Worm (Caenorhabditis elegans) whole organism, L4 larva: ENCODE results near the gene T28A8.6.
"Not testable (repeated sequence)": the region's sequence is repeated elsewhere in the genome, so short reads cannot be mapped to it uniquely, and the experiment has no call there.

ENCODE experiments used
- D1046.2 ChIP-seq: fragments of 200-800 bp; sonication (Bioruptor generic); IDR thresholded peaks from 2 replicates; pipeline ENCODE4 v1.3.6; 2022; ENCODE audit warnings: missing genetic modification characterization, missing compliant biosample characterization
- F26F4.8 ChIP-seq: fragments of 200-800 bp; sonication (Bioruptor generic); conservative IDR thresholded peaks from 2 replicates; pipeline ENCODE4 v1.3.6; 2022; ENCODE audit warnings: missing genetic modification characterization, missing compliant biosample characterization
- Y75B8A.6 ChIP-seq: fragments of 200-800 bp; sonication (Bioruptor generic); IDR thresholded peaks from 2 replicates; pipeline ENCODE4 v1.3.6; 2022; ENCODE audit warnings: missing genetic modification reagents, missing genetic modification characterization, missing compliant biosample characterization
- ZK546.5 ChIP-seq, 2 experiments: sonication (generic microtip); optimal IDR thresholded peaks; 2 replicates each; lab custom pipeline; 2017; ENCODE audit warnings: missing biosample characterization in 2 of 2, missing genetic modification characterization in 2 of 2
- aha-1 ChIP-seq: fragments of 150-350 bp; peaks from one replicate; lab custom pipeline; 2014; ENCODE audit warnings: missing biosample characterization, missing genetic modification characterization
- ama-1 ChIP-seq: fragments of 150-350 bp; optimal IDR thresholded peaks from 2 replicates; lab custom pipeline; 2014; ENCODE audit warnings: inconsistent platforms, mixed read lengths
- ceh-28 ChIP-seq: fragments of 150-350 bp; optimal IDR thresholded peaks from 2 replicates; lab custom pipeline; 2014; ENCODE audit warnings: missing biosample characterization, missing genetic modification reagents, missing genetic modification characterization
- ceh-44 ChIP-seq: fragments of 200-800 bp; sonication (Bioruptor generic); IDR thresholded peaks from 2 replicates; pipeline ENCODE4 v1.3.6; 2022; ENCODE audit warnings: missing genetic modification reagents, missing genetic modification characterization, missing compliant biosample characterization
- cey-2 ChIP-seq: sonication (generic microtip); optimal IDR thresholded peaks from 3 replicates; lab custom pipeline; 2017; ENCODE audit warnings: missing genetic modification characterization, mild to moderate bottlenecking, missing compliant biosample characterization, antibody characterized with exemption, borderline replicate concordance; ENCODE audit not compliant: insufficient read depth
- ctbp-1 ChIP-seq: fragments of 200-800 bp; sonication (Bioruptor generic); IDR thresholded peaks from 2 replicates; pipeline ENCODE4 v1.3.6; 2022; ENCODE audit warnings: missing genetic modification reagents, missing genetic modification characterization, missing compliant biosample characterization
- daf-12 ChIP-seq: fragments of 150-350 bp; optimal IDR thresholded peaks from 2 replicates; lab custom pipeline; 2014; ENCODE audit warnings: missing biosample characterization, missing genetic modification reagents, missing genetic modification characterization
- daf-19 ChIP-seq: fragments of 200-800 bp; sonication (Bioruptor generic); conservative IDR thresholded peaks from 2 replicates; pipeline ENCODE4 v1.3.6; 2022; ENCODE audit warnings: missing genetic modification characterization, missing compliant biosample characterization
- dmd-6 ChIP-seq: fragments of 200-800 bp; sonication (Bioruptor generic); IDR thresholded peaks from 2 replicates; pipeline ENCODE4 v1.3.6; 2022; ENCODE audit warnings: missing genetic modification reagents, missing genetic modification characterization, missing compliant biosample characterization
- dmd-9 ChIP-seq: fragments of 200-800 bp; sonication (Bioruptor generic); IDR thresholded peaks from 2 replicates; pipeline ENCODE4 v1.3.6; 2022; ENCODE audit warnings: missing genetic modification reagents, missing genetic modification characterization, missing compliant biosample characterization
- duxl-1 ChIP-seq: sonication (generic microtip); optimal IDR thresholded peaks from 2 replicates; lab custom pipeline; 2016; ENCODE audit warnings: mild to moderate bottlenecking, missing genetic modification characterization, moderate library complexity, missing compliant biosample characterization; ENCODE audit not compliant: poor library complexity
- dve-1 ChIP-seq: sonication (generic microtip); optimal IDR thresholded peaks from 2 replicates; lab custom pipeline; 2017; ENCODE audit warnings: antibody characterized with exemption, mild to moderate bottlenecking, missing genetic modification characterization, missing compliant biosample characterization; ENCODE audit not compliant: insufficient read depth
- egl-43 ChIP-seq: fragments of 200-800 bp; sonication (Bioruptor generic); IDR thresholded peaks from 2 replicates; pipeline ENCODE4 v1.3.6; 2022; ENCODE audit warnings: missing genetic modification reagents, missing genetic modification characterization, missing compliant biosample characterization
- fos-1 ChIP-seq: fragments of 150-350 bp; optimal IDR thresholded peaks from 2 replicates; lab custom pipeline; 2014; ENCODE audit warnings: missing biosample characterization, missing genetic modification characterization
- gei-8 ChIP-seq: fragments of 200-800 bp; sonication (Bioruptor generic); optimal IDR thresholded peaks from 2 replicates; lab custom pipeline; 2018; ENCODE audit warnings: mild to moderate bottlenecking, missing genetic modification characterization, missing compliant biosample characterization
- hif-1 ChIP-seq, 2 experiments: sonication (generic microtip); optimal IDR thresholded peaks; 2 replicates each; lab custom pipeline; 2016 to 2017; ENCODE audit warnings: missing compliant biosample characterization in 2 of 2, missing genetic modification characterization in 2 of 2, missing genetic modification reagents in 2 of 2, missing genotype in 2 of 2, mild to moderate bottlenecking in 1 of 2
- hlh-30 ChIP-seq: sonication (generic microtip); optimal IDR thresholded peaks from 2 replicates; lab custom pipeline; 2017; ENCODE audit warnings: antibody characterized with exemption, mild to moderate bottlenecking, missing genetic modification characterization, missing compliant biosample characterization; ENCODE audit not compliant: insufficient read depth
- lin-15B ChIP-seq: fragments of 150-350 bp; sonication (generic microtip); optimal IDR thresholded peaks from 3 replicates; lab custom pipeline; 2014; ENCODE audit warnings: missing biosample characterization, missing genetic modification characterization
- lin-29 ChIP-seq: fragments of 200-800 bp; sonication (Bioruptor generic); IDR thresholded peaks from 2 replicates; pipeline ENCODE4 v1.3.6; 2022; ENCODE audit warnings: missing genetic modification reagents, missing genetic modification characterization, missing compliant biosample characterization
- lir-3 ChIP-seq: sonication (generic microtip); optimal IDR thresholded peaks from 2 replicates; lab custom pipeline; 2016; ENCODE audit warnings: mild to moderate bottlenecking, missing genetic modification characterization, missing compliant biosample characterization
- lsy-2 ChIP-seq, 2 experiments: fragments of 150-350 bp in 1 of 2; sonication (generic microtip) in 1 of 2; optimal IDR thresholded peaks; 2 replicates each; lab custom pipeline; 2014 to 2017; ENCODE audit warnings: missing biosample characterization in 2 of 2, missing genetic modification characterization in 2 of 2
- mdl-1 ChIP-seq, 2 experiments: fragments of 150-350 bp in 1 of 2; sonication (generic microtip) in 1 of 2; optimal IDR thresholded peaks; 2 replicates each; lab custom pipeline; 2014 to 2017; ENCODE audit warnings: missing biosample characterization in 2 of 2, missing genetic modification characterization in 2 of 2
- mdt-29 ChIP-seq: fragments of 200-800 bp; sonication (Bioruptor generic); IDR thresholded peaks from 2 replicates; pipeline ENCODE4 v1.3.6; 2022; ENCODE audit warnings: missing genetic modification reagents, missing genetic modification characterization, missing compliant biosample characterization
- mep-1 ChIP-seq: fragments of 150-350 bp; sonication (generic microtip); optimal IDR thresholded peaks from 3 replicates; lab custom pipeline; 2014; ENCODE audit warnings: missing biosample characterization, missing genetic modification characterization
- mes-2 ChIP-seq: sonication (generic microtip); optimal IDR thresholded peaks from 2 replicates; lab custom pipeline; 2016; ENCODE audit warnings: missing genotype, mild to moderate bottlenecking, missing genetic modification characterization, missing compliant biosample characterization; ENCODE audit not compliant: poor library complexity, severe bottlenecking
- mxl-2 ChIP-seq: fragments of 200-800 bp; sonication (Bioruptor generic); conservative IDR thresholded peaks from 2 replicates; pipeline ENCODE4 v1.3.6; 2022; ENCODE audit warnings: missing genetic modification reagents, missing genetic modification characterization, missing compliant biosample characterization
- nhr-237 ChIP-seq: sonication (generic microtip); optimal IDR thresholded peaks from 2 replicates; lab custom pipeline; 2017; ENCODE audit warnings: missing biosample characterization, missing genetic modification characterization
- nhr-25 ChIP-seq: sonication (generic microtip); optimal IDR thresholded peaks from 2 replicates; lab custom pipeline; 2017; ENCODE audit warnings: missing genetic modification characterization, mild to moderate bottlenecking, missing compliant biosample characterization, antibody characterized with exemption, moderate library complexity, borderline replicate concordance; ENCODE audit not compliant: insufficient read depth
- nhr-41 ChIP-seq: fragments of 200-800 bp; sonication (Bioruptor generic); IDR thresholded peaks from 2 replicates; pipeline ENCODE4 v1.3.6; 2022; ENCODE audit warnings: missing genetic modification reagents, missing genetic modification characterization, missing compliant biosample characterization
- nhr-42 ChIP-seq: fragments of 200-800 bp; sonication (Bioruptor generic); IDR thresholded peaks from 2 replicates; pipeline ENCODE4 v1.3.6; 2022; ENCODE audit warnings: missing genetic modification characterization, missing compliant biosample characterization
- nhr-6 ChIP-seq: fragments of 150-350 bp; optimal IDR thresholded peaks from 2 replicates; lab custom pipeline; 2014; ENCODE audit warnings: missing biosample characterization, missing genetic modification characterization
- pqm-1 ChIP-seq: sonication (generic microtip); optimal IDR thresholded peaks from 2 replicates; lab custom pipeline; 2017; ENCODE audit warnings: missing biosample characterization, missing genetic modification characterization
- saeg-2 ChIP-seq: fragments of 200-800 bp; sonication (Bioruptor generic); IDR thresholded peaks from 2 replicates; pipeline ENCODE4 v1.3.6; 2022; ENCODE audit warnings: missing genetic modification reagents, missing genetic modification characterization, missing compliant biosample characterization
- sdz-12 ChIP-seq: fragments of 200-800 bp; sonication (Bioruptor generic); optimal IDR thresholded peaks from 2 replicates; lab custom pipeline; 2018; ENCODE audit warnings: mild to moderate bottlenecking, missing genetic modification characterization, missing compliant biosample characterization
- snpc-4 ChIP-seq: fragments of 150-350 bp; optimal IDR thresholded peaks from 2 replicates; lab custom pipeline; 2014; ENCODE audit warnings: missing biosample characterization, missing genetic modification characterization
- tag-97 ChIP-seq: fragments of 200-800 bp; sonication (Bioruptor generic); IDR thresholded peaks from 2 replicates; pipeline ENCODE4 v1.3.6; 2022; ENCODE audit warnings: missing genetic modification characterization, missing compliant biosample characterization
- unc-39 ChIP-seq: sonication (generic microtip); optimal IDR thresholded peaks from 2 replicates; lab custom pipeline; 2017; ENCODE audit warnings: missing biosample characterization, missing genetic modification characterization
- vab-7 ChIP-seq: fragments of 200-800 bp; sonication (Bioruptor generic); IDR thresholded peaks from 2 replicates; pipeline ENCODE4 v1.3.6; 2022; ENCODE audit warnings: missing genetic modification reagents, missing genetic modification characterization, missing compliant biosample characterization
- zfp-2 ChIP-seq: sonication (generic microtip); optimal IDR thresholded peaks from 2 replicates; lab custom pipeline; 2016; ENCODE audit warnings: mild to moderate bottlenecking, missing genetic modification characterization, missing compliant biosample characterization
- zip-2 ChIP-seq: fragments of 150-350 bp; optimal IDR thresholded peaks from 2 replicates; lab custom pipeline; 2014; ENCODE audit warnings: missing biosample characterization, missing genetic modification characterization
- ztf-7 ChIP-seq: fragments of 150-350 bp; optimal IDR thresholded peaks from 2 replicates; lab custom pipeline; 2014; ENCODE audit warnings: missing biosample characterization, missing genetic modification characterization

Gene T28A8.6

ce11 chrIII:13498899-13499298 lies at the start of gene T28A8.6:
TSS of gene T28A8.6 (plus strand) at chrIII:13499199.
- TF ChIP-seq saeg-2 (GFP tag; lab: Robert Waterston, UW); ceh-44; nhr-42 (GFP tag; lab: Robert Waterston, UW): not testable (repeated sequence)

ce11 chrIII:13452824-13453223 lies 46.2 kb upstream of the T28A8.6 start:
- TF ChIP-seq pqm-1 (tag; lab: Kevin White, UChicago) (peak; percentile 53), lir-3 (tag; lab: Kevin White, UChicago) (no peak), sdz-12 (GFP tag; lab: Kevin White, UChicago) (no peak), daf-19 (GFP tag; lab: Robert Waterston, UW) (no peak), dmd-6 (GFP tag; lab: Robert Waterston, UW) (peak; percentile 44; the same call in 1 of the 2 replicates)

DNA sequence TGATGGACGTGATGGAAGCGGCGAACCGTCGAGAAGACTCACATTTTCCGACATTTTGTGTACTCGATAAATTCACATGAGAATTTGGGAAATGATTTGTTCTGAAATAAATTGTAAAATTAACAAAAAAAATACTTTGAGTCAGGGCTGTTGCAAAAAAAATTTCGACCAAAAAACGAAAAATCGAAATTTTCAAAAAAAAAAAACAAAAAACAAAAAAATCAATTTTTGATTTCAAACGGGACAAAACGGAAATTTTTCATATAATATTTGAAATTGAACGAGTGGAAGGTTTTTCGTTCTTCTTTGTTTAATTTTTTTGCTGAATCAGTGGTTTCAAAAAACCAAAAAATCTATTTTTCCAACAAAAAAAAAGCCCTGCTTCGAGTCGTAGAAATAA lies 43.8 kb upstream of the T28A8.6 start, which contains the start of gene cua-1:
cua-1 (minus strand) TSS at position 101 of the 400 bp plus-strand sequence.
- no peak for TF ChIP-seq gei-8 (GFP tag; lab: Kevin White, UChicago)
- TF ChIP-seq ama-1 (lab: Kevin White, UChicago), result no peak
- TF ChIP-seq nhr-25 (tag; lab: Kevin White, UChicago), result no peak
- TF ChIP-seq egl-43 (GFP tag; lab: Robert Waterston, UW), result no peak
- TF ChIP-seq mdt-29 (GFP tag; lab: Robert Waterston, UW), result no peak
- no peak for TF ChIP-seq dmd-9 (GFP tag; lab: Robert Waterston, UW)
- no peak for TF ChIP-seq hlh-30 (tag; lab: Kevin White, UChicago)
- no peak for TF ChIP-seq zfp-2 (tag; lab: Kevin White, UChicago)
- TF ChIP-seq duxl-1 (tag; lab: Kevin White, UChicago), result no peak
- no peak for TF ChIP-seq Y75B8A.6
- no peak for TF ChIP-seq ztf-7 (tag; lab: Kevin White, UChicago)
- TF ChIP-seq mep-1 (tag; lab: Kevin White, UChicago), result no peak
- TF ChIP-seq daf-12 (tag; lab: Kevin White, UChicago), result no peak
- TF ChIP-seq ZK546.5 (tag; optimal IDR thresholded peaks at IDR 0.05; lab: Kevin White, UChicago), result no peak
- no peak for TF ChIP-seq mdl-1 (tag; optimal IDR thresholded peaks at IDR 0.05; lab: Kevin White, UChicago)
- no peak for TF ChIP-seq fos-1
- TF ChIP-seq D1046.2 (GFP tag; lab: Robert Waterston, UW), result no peak
- TF ChIP-seq lin-15B, result no peak
- no peak for TF ChIP-seq ceh-28
- TF ChIP-seq dve-1 (tag; lab: Kevin White, UChicago), result no peak
- TF ChIP-seq, all 104 proteins: peak for 0

- TF ChIP-seq nhr-237 (tag; lab: Kevin White, UChicago), result no peak
- no peak for TF ChIP-seq F26F4.8 (GFP tag; lab: Robert Waterston, UW)
- no peak for TF ChIP-seq mxl-2 (GFP tag; lab: Robert Waterston, UW)
- TF ChIP-seq ama-1 (lab: Kevin White, UChicago), result no peak
- TF ChIP-seq mep-1 (tag; lab: Kevin White, UChicago), result peak; percentile 38
- TF ChIP-seq mes-2 (tag; lab: Kevin White, UChicago), result no peak
- TF ChIP-seq cey-2, result no peak
- no peak for TF ChIP-seq lin-29 (GFP tag; lab: Robert Waterston, UW)
- no peak for TF ChIP-seq zip-2 (tag; lab: Kevin White, UChicago)
- TF ChIP-seq ZK546.5 (tag; optimal IDR thresholded peaks at IDR 0.05; lab: Kevin White, UChicago), result no peak
- no peak for TF ChIP-seq snpc-4 (tag; lab: Kevin White, UChicago)
- TF ChIP-seq aha-1, result peak; percentile 65
- TF ChIP-seq sdz-12 (GFP tag; lab: Kevin White, UChicago), result no peak
- no peak for TF ChIP-seq nhr-6 (tag; lab: Kevin White, UChicago)
- TF ChIP-seq vab-7, result no peak
- no peak for TF ChIP-seq ctbp-1 (GFP tag; lab: Robert Waterston, UW)
- TF ChIP-seq D1046.2 (GFP tag; lab: Robert Waterston, UW), result no peak
- no peak for TF ChIP-seq hif-1 (tag; optimal IDR thresholded peaks at IDR 0.05; lab: Kevin White, UChicago)
- no peak for TF ChIP-seq egl-43 (GFP tag; lab: Robert Waterston, UW)
- TF ChIP-seq nhr-41 (GFP tag; lab: Robert Waterston, UW), result no peak
- 0 out of 2 replicates have a peak, but pooled peaks have one; percentile 9 for TF ChIP-seq dmd-6 (GFP tag; lab: Robert Waterston, UW)
- TF ChIP-seq lsy-2 (tag; optimal IDR thresholded peaks at IDR 0.05; lab: Kevin White, UChicago), result peak in 1 of 2 experiments; percentile 61
- TF ChIP-seq tag-97 (GFP tag; lab: Robert Waterston, UW), result no peak
- TF ChIP-seq unc-39, result no peak
Measured at ce11 chrIII:13455816-13456215, 43.2 kb upstream of the T28A8.6 start.
